Fruit fly (Drosophila melanogaster) whole organism, prepupa: ENCODE measurements around the gene Acp24A4.

Experiments used
- CG6808 ChIP-seq: fragments of 200-800 bp; sonication (Bioruptor generic); optimal IDR thresholded peaks from 3 replicates; lab custom pipeline; 2017; ENCODE audit warnings: missing biosample characterization, missing genetic modification characterization, mild to moderate bottlenecking, moderate library complexity, missing genetic modification reagents
- Gug ChIP-seq: fragments of 200-800 bp; sonication (Bioruptor generic); IDR thresholded peaks from 2 replicates; pipeline ENCODE4 v1.3.6; 2022; ENCODE audit warnings: missing biosample characterization, missing genetic modification characterization
- Sox14 ChIP-seq: fragments of 200-800 bp; sonication (Bioruptor generic); optimal IDR thresholded peaks from 3 replicates; lab custom pipeline; 2016; ENCODE audit warnings: missing biosample characterization, missing genetic modification characterization
- dac ChIP-seq: fragments of 200-800 bp; sonication (Bioruptor generic); optimal IDR thresholded peaks from 2 replicates; lab custom pipeline; 2017; ENCODE audit warnings: missing biosample characterization, mild to moderate bottlenecking, missing genetic modification characterization
- fd85E ChIP-seq: fragments of 200-800 bp; sonication (Bioruptor generic); optimal IDR thresholded peaks from 3 replicates; lab custom pipeline; 2016; ENCODE audit warnings: missing biosample characterization, missing genetic modification characterization
- pdm3 ChIP-seq: fragments of 200-800 bp; sonication (Bioruptor generic); optimal IDR thresholded peaks from 3 replicates; lab custom pipeline; 2016; ENCODE audit warnings: missing biosample characterization, missing genetic modification characterization
- salr ChIP-seq, 2 experiments: fragments of 200-800 bp; sonication (Bioruptor generic); optimal IDR thresholded peaks; 3 replicates each; lab custom pipeline; 2016 to 2018; ENCODE audit warnings: missing biosample characterization in 2 of 2, missing genetic modification characterization in 2 of 2, mild to moderate bottlenecking in 1 of 2
- spab ChIP-seq: fragments of 200-800 bp; sonication (Bioruptor generic); optimal IDR thresholded peaks from 2 replicates; lab custom pipeline; 2017; ENCODE audit warnings: missing biosample characterization, mild to moderate bottlenecking, missing genetic modification characterization, missing genetic modification reagents
- svp ChIP-seq: fragments of 200-800 bp; sonication (Bioruptor generic); peaks from one replicate; lab custom pipeline; 2016; ENCODE audit warnings: missing biosample characterization, missing genetic modification characterization

dm6 chr2L:3699895-3700294 lies 6.2 kb upstream of the Acp24A4 start, which contains the start of gene CG42465:
- no peak for TF ChIP-seq Sox14
- no peak for TF ChIP-seq dac (GFP tag; lab: Kevin White, UChicago)
- TF ChIP-seq pdm3 (GFP tag; lab: Kevin White, UChicago) = no peak
- no peak for TF ChIP-seq salr (GFP tag; optimal IDR thresholded peaks at IDR 0.05; lab: Kevin White, UChicago)
- no peak for TF ChIP-seq fd85E (GFP tag; lab: Kevin White, UChicago)
- no peak for TF ChIP-seq CG6808 (GFP tag; lab: Kevin White, UChicago)
- no peak for TF ChIP-seq Gug (GFP tag; lab: Robert Waterston, UW)
- TF ChIP-seq spab (GFP tag; lab: Kevin White, UChicago) = no peak
- TF ChIP-seq svp (GFP tag; lab: Kevin White, UChicago) = no peak
